Fruit fly (Drosophila melanogaster): ENCODE data around the gene CG33322.

Gene CG33322

dm6 chr2L:20805624-20806339 lies 10.3 kb downstream of the CG33322 start (continued):
- TF ChIP-seq CG10147 (GFP tag; optimal IDR thresholded peaks at IDR 0.05) = peak; percentile 92
- peak; percentile 75; the same call in 1 of the 2 replicates for TF ChIP-seq Gsc (GFP tag; IDR thresholded peaks at IDR 0.05)
- peak; percentile 81 for TF ChIP-seq E2f2 (GFP tag; IDR thresholded peaks at IDR 0.05)
- TF ChIP-seq inv (GFP tag; IDR thresholded peaks at IDR 0.05; ENCODE audit: partially characterized antibody) = peak; percentile 73
- peak; percentile 92 for TF ChIP-seq CG34376 (GFP tag; optimal IDR thresholded peaks at IDR 0.05)
- peak; percentile 91 for TF ChIP-seq exex (tag; optimal IDR thresholded peaks at IDR 0.05)
- TF ChIP-seq eyg (GFP tag; optimal IDR thresholded peaks at IDR 0.05) = no peak
- TF ChIP-seq Sin3A (optimal IDR thresholded peaks at IDR 0.05) = no peak
- peak; percentile 94 for TF ChIP-seq CG2889 (GFP tag; IDR thresholded peaks at IDR 0.05)
- TF ChIP-seq wor (GFP tag; IDR thresholded peaks at IDR 0.05) = peak; percentile 92
- peak; percentile 75 for TF ChIP-seq CG17802 (tag; optimal IDR thresholded peaks at IDR 0.05)
- peak; percentile 71 for TF ChIP-seq CG8290 (GFP tag; optimal IDR thresholded peaks at IDR 0.05)
- peak; percentile 7 to 92 for TF ChIP-seq CG8290 (tag; optimal IDR thresholded peaks at IDR 0.05)
- TF ChIP-seq nau (GFP tag; optimal IDR thresholded peaks at IDR 0.05) = peak; percentile 92
- TF ChIP-seq toy (GFP tag; IDR thresholded peaks at IDR 0.05) = peak; percentile 86
- TF ChIP-seq zfh2 (GFP tag; optimal IDR thresholded peaks at IDR 0.05) = peak; percentile 88
- peak; percentile 92 for TF ChIP-seq gce (GFP tag; IDR thresholded peaks at IDR 0.05)
- peak; percentile 99 for TF ChIP-seq row (GFP tag; IDR thresholded peaks at IDR 0.05)
- TF ChIP-seq Asciz (GFP tag; optimal IDR thresholded peaks at IDR 0.05) = peak; percentile 94
- TF ChIP-seq Bteb2 (GFP tag; optimal IDR thresholded peaks at IDR 0.05) = peak; percentile 90
- TF ChIP-seq Sry-β (GFP tag; optimal IDR thresholded peaks at IDR 0.05) = peak; percentile 45
- TF ChIP-seq CG12155 (GFP tag; optimal IDR thresholded peaks at IDR 0.05) = peak; percentile 95
- TF ChIP-seq CG8765 (GFP tag; IDR thresholded peaks at IDR 0.05) = peak; percentile 75
- TF ChIP-seq kni (GFP tag; optimal IDR thresholded peaks at IDR 0.05) = peak; percentile 5
- TF ChIP-seq CG9817 (tag; optimal IDR thresholded peaks at IDR 0.05) = peak; percentile 92
- TF ChIP-seq Hmr (GFP tag; optimal IDR thresholded peaks at IDR 0.05) = peak; percentile 97
- TF ChIP-seq CG3726 (GFP tag; IDR thresholded peaks at IDR 0.05) = peak; percentile 93
- TF ChIP-seq CG1024 (GFP tag; IDR thresholded peaks at IDR 0.05) = peak; percentile 69
- TF ChIP-seq CG11093 (GFP tag; IDR thresholded peaks at IDR 0.05) = peak; percentile 91
- TF ChIP-seq CG13123 (GFP tag; optimal IDR thresholded peaks at IDR 0.05) = peak; percentile 91
- TF ChIP-seq CG11504 (tag; optimal IDR thresholded peaks at IDR 0.05) = peak; percentile 95
- TF ChIP-seq CG6765 (GFP tag; optimal IDR thresholded peaks at IDR 0.05) = peak; percentile 93
- peak; percentile 62 for TF ChIP-seq Side (GFP tag; optimal IDR thresholded peaks at IDR 0.05)
- peak; percentile 89 for TF ChIP-seq Lim3 (GFP tag; IDR thresholded peaks at IDR 0.05)
- TF ChIP-seq Ptx1 (GFP tag; IDR thresholded peaks at IDR 0.05) = peak; percentile 98
- peak; percentile 98 for TF ChIP-seq CG8924 (tag; optimal IDR thresholded peaks at IDR 0.05)
- peak; percentile 7 for TF ChIP-seq CG3163 (GFP tag; optimal IDR thresholded peaks at IDR 0.05)
- peak; percentile 95 for TF ChIP-seq Med (GFP tag)
- peak; percentile 84 for TF ChIP-seq Adf1 (GFP tag; IDR thresholded peaks at IDR 0.05)
- peak; percentile 77 for TF ChIP-seq Bdp1 (GFP tag; optimal IDR thresholded peaks at IDR 0.05)
- TF ChIP-seq CG9932 (GFP tag; IDR thresholded peaks at IDR 0.05) = peak; percentile 95
- peak; percentile 34 for TF ChIP-seq CG9876 (GFP tag; optimal IDR thresholded peaks at IDR 0.05)
- TF ChIP-seq CG10565 (GFP tag; optimal IDR thresholded peaks at IDR 0.05) = peak; percentile 52
- peak; percentile 86 for TF ChIP-seq CG5180 (GFP tag; optimal IDR thresholded peaks at IDR 0.05)
- TF ChIP-seq CG3281 (GFP tag; optimal IDR thresholded peaks at IDR 0.05) = peak; percentile 96
- TF ChIP-seq CG1647 (GFP tag; optimal IDR thresholded peaks at IDR 0.05) = peak; percentile 81
- TF ChIP-seq dpn (GFP tag; optimal IDR thresholded peaks at IDR 0.05) = peak; percentile 78 to 96
- TF ChIP-seq br (optimal IDR thresholded peaks at IDR 0.05) = no peak
- TF ChIP-seq kay (GFP tag; optimal IDR thresholded peaks at IDR 0.05) = peak; percentile 92
- peak; percentile 53 for TF ChIP-seq en (GFP tag; optimal IDR thresholded peaks at IDR 0.05)
- TF ChIP-seq CG15601 (tag; optimal IDR thresholded peaks at IDR 0.05) = peak; percentile 89

All from whole organism, embryonic.